Fruit fly (Drosophila melanogaster): ENCODE results near the gene Gart.

Gart gene

DNA sequence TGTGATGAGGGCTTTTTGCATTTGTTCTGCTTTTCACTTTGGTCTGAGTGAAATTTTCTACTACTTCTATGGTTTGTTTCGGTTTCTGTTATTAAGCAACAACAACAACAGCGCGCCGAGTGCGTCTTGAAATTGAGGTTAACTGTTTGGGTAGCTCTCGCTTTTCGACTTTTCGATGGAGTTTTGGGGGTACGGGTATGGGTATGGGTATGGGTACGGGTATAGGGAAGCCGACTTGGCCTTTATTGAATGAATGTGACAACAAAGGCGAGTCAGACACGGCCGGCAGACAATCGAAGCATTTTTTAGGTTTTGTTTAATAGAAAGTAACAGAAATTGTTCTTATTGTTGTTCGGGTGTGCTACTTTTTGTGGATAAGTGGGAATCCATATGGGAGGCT, 16.1 kb downstream of the Gart start:
- no peak for TF ChIP-seq dl (GFP tag; optimal IDR thresholded peaks at IDR 0.05; ENCODE audit: insufficient read depth in 1 of 2, partially characterized antibody in 2 of 2)
- no peak for TF ChIP-seq N (GFP tag; optimal IDR thresholded peaks at IDR 0.05)
- no peak for TF ChIP-seq GATAd (GFP tag; optimal IDR thresholded peaks at IDR 0.05)
- TF ChIP-seq lola (GFP tag; optimal IDR thresholded peaks at IDR 0.05), result no peak
- no peak for TF ChIP-seq Vsx2 (GFP tag; optimal IDR thresholded peaks at IDR 0.05; ENCODE audit: partially characterized antibody)

- TF ChIP-seq brk (GFP tag; optimal IDR thresholded peaks at IDR 0.05), result no peak
- no peak for TF ChIP-seq jim (GFP tag; optimal IDR thresholded peaks at IDR 0.05)
- TF ChIP-seq dsf (GFP tag; optimal IDR thresholded peaks at IDR 0.05; ENCODE audit: borderline replicate concordance), result no peak
- peak; percentile 38 for TF ChIP-seq Vsx2 (GFP tag; optimal IDR thresholded peaks at IDR 0.05; ENCODE audit: partially characterized antibody)
- no peak for TF ChIP-seq N (GFP tag; optimal IDR thresholded peaks at IDR 0.05)
- TF ChIP-seq GATAd (GFP tag; optimal IDR thresholded peaks at IDR 0.05), result no peak
- peak; percentile 52 for TF ChIP-seq CrebA (GFP tag; optimal IDR thresholded peaks at IDR 0.05; ENCODE audit: borderline replicate concordance)
- no peak for TF ChIP-seq br (GFP tag; optimal IDR thresholded peaks at IDR 0.05)
Measured at dm6 chr2L:7005489-7005888, 18.2 kb downstream of the Gart start.

DNA sequence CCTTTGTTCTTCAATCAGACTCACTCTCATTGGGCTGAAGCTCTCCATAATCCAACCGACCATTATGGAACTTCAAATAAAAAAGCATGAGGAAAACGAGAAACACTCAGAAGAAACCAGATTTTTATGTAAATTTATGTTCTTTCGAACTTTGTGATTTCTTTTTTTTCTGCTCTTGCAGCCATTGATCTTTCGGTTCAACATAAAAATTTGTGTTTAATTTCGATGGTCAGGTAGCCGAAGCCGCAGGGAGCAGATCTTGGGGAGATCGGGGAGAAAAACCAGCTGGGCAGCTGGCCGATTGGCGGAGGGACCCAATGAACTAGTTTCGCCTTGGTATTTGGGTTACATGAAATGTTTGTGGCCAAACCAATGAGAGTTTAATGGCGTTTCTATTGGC, 19.4 kb downstream of the Gart start:
- TF ChIP-seq Sp1 (GFP tag; optimal IDR thresholded peaks at IDR 0.05), result no peak
- TF ChIP-seq lola (GFP tag; optimal IDR thresholded peaks at IDR 0.05), result no peak
- no peak for TF ChIP-seq Myc (optimal IDR thresholded peaks at IDR 0.05)
- no peak for TF ChIP-seq Abd-B (GFP tag; optimal IDR thresholded peaks at IDR 0.05)
- no peak for TF ChIP-seq pan (optimal IDR thresholded peaks at IDR 0.05)
- TF ChIP-seq dmrt93B (GFP tag; optimal IDR thresholded peaks at IDR 0.05), result no peak
- TF ChIP-seq Hr78 (GFP tag; optimal IDR thresholded peaks at IDR 0.05), result no peak
- no peak for TF ChIP-seq dl (GFP tag; optimal IDR thresholded peaks at IDR 0.05; ENCODE audit: insufficient read depth in 1 of 2, partially characterized antibody in 2 of 2)
- TF ChIP-seq sv (GFP tag; optimal IDR thresholded peaks at IDR 0.05), result no peak
- TF ChIP-seq Dif (GFP tag; optimal IDR thresholded peaks at IDR 0.05; ENCODE audit: partially characterized antibody), result no peak
- no peak for TF ChIP-seq N (GFP tag; optimal IDR thresholded peaks at IDR 0.05)
- no peak for TF ChIP-seq foxo (GFP tag; optimal IDR thresholded peaks at IDR 0.05)
- TF ChIP-seq dsf (GFP tag; optimal IDR thresholded peaks at IDR 0.05; ENCODE audit: borderline replicate concordance), result no peak
- TF ChIP-seq sage (GFP tag; optimal IDR thresholded peaks at IDR 0.05), result no peak

- TF ChIP-seq brk (GFP tag; optimal IDR thresholded peaks at IDR 0.05) (no peak), sv (GFP tag; optimal IDR thresholded peaks at IDR 0.05) (no peak), foxo (GFP tag; optimal IDR thresholded peaks at IDR 0.05) (no peak), Rel (GFP tag; optimal IDR thresholded peaks at IDR 0.05) (no peak), Rel (tag; optimal IDR thresholded peaks at IDR 0.05) (no peak), sage (GFP tag; optimal IDR thresholded peaks at IDR 0.05) (no peak), CG32264 (GFP tag; optimal IDR thresholded peaks at IDR 0.05) (no peak), h (GFP tag; optimal IDR thresholded peaks at IDR 0.05) (no peak), Mio (GFP tag; optimal IDR thresholded peaks at IDR 0.05) (no peak), br (GFP tag; optimal IDR thresholded peaks at IDR 0.05) (no peak), CrebA (GFP tag; optimal IDR thresholded peaks at IDR 0.05; ENCODE audit: borderline replicate concordance) (no peak), psq (GFP tag; optimal IDR thresholded peaks at IDR 0.05) (no peak), HLH106 (tag; optimal IDR thresholded peaks at IDR 0.05) (no peak), ey (GFP tag; optimal IDR thresholded peaks at IDR 0.05) (no peak), woc (GFP tag; optimal IDR thresholded peaks at IDR 0.05) (no peak), Dif (GFP tag; optimal IDR thresholded peaks at IDR 0.05; ENCODE audit: partially characterized antibody) (no peak), Sp1 (GFP tag; optimal IDR thresholded peaks at IDR 0.05) (no peak), Hnf4 (GFP tag; optimal IDR thresholded peaks at IDR 0.05) (no peak), lola (GFP tag; optimal IDR thresholded peaks at IDR 0.05) (no peak), GATAd (GFP tag; optimal IDR thresholded peaks at IDR 0.05) (no peak), rgr (GFP tag; optimal IDR thresholded peaks at IDR 0.05) (no peak)
Measured at dm6 chr2L:6998736-6999135, 25.0 kb downstream of the Gart start.

dm6 chr2L:6991085-6991484, 32.6 kb downstream of the Gart start:
- TF ChIP-seq dl (GFP tag; optimal IDR thresholded peaks at IDR 0.05; ENCODE audit: insufficient read depth in 1 of 2, partially characterized antibody in 2 of 2) (no peak), Hr83 (GFP tag; optimal IDR thresholded peaks at IDR 0.05; ENCODE audit: poor library complexity, severe bottlenecking) (no peak), tai (GFP tag; optimal IDR thresholded peaks at IDR 0.05) (no peak), sv (GFP tag; optimal IDR thresholded peaks at IDR 0.05) (no peak), Hr78 (GFP tag; optimal IDR thresholded peaks at IDR 0.05) (no peak), jim (GFP tag; optimal IDR thresholded peaks at IDR 0.05) (no peak), dmrt93B (GFP tag; optimal IDR thresholded peaks at IDR 0.05) (no peak), foxo (GFP tag; optimal IDR thresholded peaks at IDR 0.05) (peak in 1 of 2 experiments; percentile 24), CG32264 (GFP tag; optimal IDR thresholded peaks at IDR 0.05) (no peak), fru (GFP tag; optimal IDR thresholded peaks at IDR 0.05) (peak; percentile 45), GATAd (GFP tag; optimal IDR thresholded peaks at IDR 0.05) (no peak), Vsx2 (GFP tag; optimal IDR thresholded peaks at IDR 0.05; ENCODE audit: partially characterized antibody) (no peak), Myc (optimal IDR thresholded peaks at IDR 0.05) (no peak), rgr (GFP tag; optimal IDR thresholded peaks at IDR 0.05) (peak; percentile 3), brk (GFP tag; optimal IDR thresholded peaks at IDR 0.05) (no peak), Dif (GFP tag; optimal IDR thresholded peaks at IDR 0.05; ENCODE audit: partially characterized antibody) (no peak), h (GFP tag; optimal IDR thresholded peaks at IDR 0.05) (peak; percentile 20), CrebA (GFP tag; optimal IDR thresholded peaks at IDR 0.05; ENCODE audit: borderline replicate concordance) (no peak), Sp1 (GFP tag; optimal IDR thresholded peaks at IDR 0.05) (no peak)
